Fruit fly (Drosophila melanogaster): ENCODE measurements around the gene CG33764.

CG33764 gene

dm6 chr3L:4232724-4233367 is 34.5 kb downstream of the CG33764 start (continued):
- TF ChIP-seq lbe (GFP tag; optimal IDR thresholded peaks at IDR 0.05) (no peak), tio (GFP tag; optimal IDR thresholded peaks at IDR 0.05) (no peak), gsb (GFP tag; IDR thresholded peaks at IDR 0.05) (no peak), Taf1 (GFP tag; IDR thresholded peaks at IDR 0.05) (no peak), CG12071 (GFP tag; optimal IDR thresholded peaks at IDR 0.05) (peak; percentile 6), ftz-f1 (GFP tag; optimal IDR thresholded peaks at IDR 0.05) (no peak), CG30403 (GFP tag; optimal IDR thresholded peaks at IDR 0.05) (peak; percentile 45), CG2712 (tag; optimal IDR thresholded peaks at IDR 0.05) (peak; percentile 9), gro (GFP tag; optimal IDR thresholded peaks at IDR 0.05) (peak; percentile 22), CG6765 (GFP tag; optimal IDR thresholded peaks at IDR 0.05) (no peak), CG1603 (tag; optimal IDR thresholded peaks at IDR 0.05) (no peak), Stat92E (GFP tag; optimal IDR thresholded peaks at IDR 0.05) (no peak), croc (GFP tag; conservative IDR thresholded peaks at IDR 0.05) (no peak), zfh1 (GFP tag; IDR thresholded peaks at IDR 0.05) (no peak), HLHmδ (GFP tag; optimal IDR thresholded peaks at IDR 0.05) (no peak), hth (optimal IDR thresholded peaks at IDR 0.05) (no peak), Jarid2 (GFP tag; optimal IDR thresholded peaks at IDR 0.05) (no peak), CG18262 (tag; optimal IDR thresholded peaks at IDR 0.05) (peak; percentile 53), ERR (GFP tag; optimal IDR thresholded peaks at IDR 0.05) (no peak), Awh (GFP tag; IDR thresholded peaks at IDR 0.05) (no peak), Gsc (GFP tag; IDR thresholded peaks at IDR 0.05) (no peak), Dfd (GFP tag; optimal IDR thresholded peaks at IDR 0.05) (no peak), peb (GFP tag; IDR thresholded peaks at IDR 0.05) (no peak), gem (tag; optimal IDR thresholded peaks at IDR 0.05) (peak; percentile 59), ttk (GFP tag; IDR thresholded peaks at IDR 0.05) (no peak), Rfx (GFP tag; IDR thresholded peaks at IDR 0.05) (no peak), CG15269 (tag; optimal IDR thresholded peaks at IDR 0.05) (peak; percentile 9), CG1529 (GFP tag; optimal IDR thresholded peaks at IDR 0.05) (no peak), CG8281 (tag; optimal IDR thresholded peaks at IDR 0.05) (no peak), Hand (GFP tag; optimal IDR thresholded peaks at IDR 0.05) (no peak), Xbp1 (GFP tag; optimal IDR thresholded peaks at IDR 0.05) (peak; percentile 6), kah (GFP tag; optimal IDR thresholded peaks at IDR 0.05) (no peak), CG8478 (optimal IDR thresholded peaks at IDR 0.05) (no peak), CG4424 (GFP tag; optimal IDR thresholded peaks at IDR 0.05) (peak; percentile 21), CG1792 (GFP tag; optimal IDR thresholded peaks at IDR 0.05) (no peak), gt (GFP tag; IDR thresholded peaks at IDR 0.05) (no peak), Nf-YA (GFP tag; IDR thresholded peaks at IDR 0.05) (no peak), CG10147 (GFP tag; optimal IDR thresholded peaks at IDR 0.05) (no peak), zen2 (GFP tag; IDR thresholded peaks at IDR 0.05; ENCODE audit: partially characterized antibody) (no peak), insv (GFP tag; optimal IDR thresholded peaks at IDR 0.05) (no peak), Scr (GFP tag; IDR thresholded peaks at IDR 0.05; ENCODE audit: partially characterized antibody) (no peak), cad (GFP tag; optimal IDR thresholded peaks at IDR 0.05) (no peak), dysf (GFP tag; IDR thresholded peaks at IDR 0.05) (no peak), Doc2 (GFP tag; IDR thresholded peaks at IDR 0.05) (no peak), CG7372 (GFP tag; IDR thresholded peaks at IDR 0.05) (no peak), emc (GFP tag; optimal IDR thresholded peaks at IDR 0.05) (no peak), Sox100B (GFP tag; optimal IDR thresholded peaks at IDR 0.05) (peak; percentile 41), CG15696 (tag; optimal IDR thresholded peaks at IDR 0.05) (no peak), vfl (GFP tag; optimal IDR thresholded peaks at IDR 0.05) (no peak), ssp (GFP tag; IDR thresholded peaks at IDR 0.05) (no peak), sens (GFP tag) (peak; percentile 70), CG18011 (GFP tag; optimal IDR thresholded peaks at IDR 0.05) (no peak)
